Worm (Caenorhabditis elegans) whole organism, L1 larva: ENCODE data around the gene F20D1.22.

Experiments used
- aha-1 ChIP-seq: fragments of 150-350 bp; optimal IDR thresholded peaks from 2 replicates; lab custom pipeline; 2014; ENCODE audit warnings: missing biosample characterization, missing genetic modification characterization
- blmp-1 ChIP-seq: fragments of 150-350 bp; optimal IDR thresholded peaks from 2 replicates; lab custom pipeline; 2014; ENCODE audit warnings: missing biosample characterization, missing genetic modification characterization
- elt-2 ChIP-seq: sonication (generic microtip); optimal IDR thresholded peaks from 2 replicates; lab custom pipeline; 2016; ENCODE audit warnings: missing genetic modification characterization, mild to moderate bottlenecking, inconsistent platforms, missing compliant biosample characterization, missing genetic modification reagents
- isw-1 ChIP-seq: fragments of 200-800 bp; sonication (Bioruptor generic); IDR thresholded peaks from 2 replicates; pipeline ENCODE4 v1.3.6; 2022; ENCODE audit warnings: missing genetic modification characterization, missing compliant biosample characterization
- nhr-71 ChIP-seq: sonication (generic microtip); optimal IDR thresholded peaks from 2 replicates; lab custom pipeline; 2016; ENCODE audit warnings: mild to moderate bottlenecking, missing genetic modification characterization, moderate library complexity, missing compliant biosample characterization
- nhr-77 ChIP-seq: fragments of 150-350 bp; optimal IDR thresholded peaks from 2 replicates; lab custom pipeline; 2014; ENCODE audit warnings: missing biosample characterization, missing genetic modification characterization
- snpc-4 ChIP-seq: fragments of 150-350 bp; optimal IDR thresholded peaks from 2 replicates; lab custom pipeline; 2014; ENCODE audit warnings: missing biosample characterization, missing genetic modification characterization

DNA sequence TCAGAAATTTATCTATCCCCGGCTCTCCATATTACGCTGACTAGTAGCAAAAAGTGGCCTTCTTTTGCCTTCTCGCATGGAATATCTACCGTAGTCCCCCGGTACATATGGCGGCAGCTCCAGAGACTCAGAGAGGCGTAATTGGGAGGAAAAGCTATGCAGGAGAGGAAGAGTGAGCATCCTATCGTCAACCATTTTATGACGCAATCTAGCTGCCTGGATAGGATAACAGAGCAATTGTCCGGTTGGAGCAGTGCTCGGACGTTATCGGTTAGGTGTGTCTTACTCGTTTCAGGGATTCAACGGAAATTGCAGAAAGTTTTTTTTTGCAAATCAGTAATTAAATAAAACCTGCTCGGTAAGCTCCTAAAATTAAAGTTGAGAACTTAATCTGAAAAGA, 9.4 kb upstream of the F20D1.22 start:
- TF ChIP-seq elt-2 (tag; lab: Kevin White, UChicago) (no peak), nhr-77 (tag; lab: Kevin White, UChicago) (no peak), blmp-1 (tag; lab: Kevin White, UChicago) (no peak), isw-1 (GFP tag; lab: Robert Waterston, UW) (no peak), snpc-4 (tag; lab: Kevin White, UChicago) (no peak), nhr-71 (tag; lab: Kevin White, UChicago) (no peak), aha-1 (no peak)
